Worm (Caenorhabditis elegans): ENCODE measurements around the gene pst-2.

pst-2 gene

ce11 chrIII:5721888-5722287, 41.7 kb downstream of the pst-2 start (continued):
- TF ChIP-seq unc-3 (GFP tag; conservative IDR thresholded peaks at IDR 0.05) (no peak), unc-3 (tag; optimal IDR thresholded peaks at IDR 0.05) (no peak), ceh-22 (tag; optimal IDR thresholded peaks at IDR 0.05) (no peak), hlh-30 (tag; optimal IDR thresholded peaks at IDR 0.05; ENCODE audit: insufficient read depth) (no peak), ztf-16 (tag; optimal IDR thresholded peaks at IDR 0.05) (no peak), hlh-15 (tag; optimal IDR thresholded peaks at IDR 0.05) (no peak), ceh-34 (tag; optimal IDR thresholded peaks at IDR 0.05) (no peak), ceh-48 (tag; optimal IDR thresholded peaks at IDR 0.05) (peak; percentile 47), ceh-31 (tag; optimal IDR thresholded peaks at IDR 0.05) (peak; percentile 60), madf-2 (tag; optimal IDR thresholded peaks at IDR 0.05) (no peak), fkh-6 (tag; optimal IDR thresholded peaks at IDR 0.05) (no peak), unc-55 (GFP tag; optimal IDR thresholded peaks at IDR 0.05) (no peak), unc-42 (tag; optimal IDR thresholded peaks at IDR 0.05) (peak; percentile 10), zip-5 (tag; optimal IDR thresholded peaks at IDR 0.05) (peak; percentile 1), K02D7.2 (tag; optimal IDR thresholded peaks at IDR 0.05) (no peak), ttx-3 (tag; optimal IDR thresholded peaks at IDR 0.05) (no peak), elt-4 (tag; optimal IDR thresholded peaks at IDR 0.05) (no peak), fkh-10 (GFP tag; optimal IDR thresholded peaks at IDR 0.05) (no peak), fax-1 (tag; optimal IDR thresholded peaks at IDR 0.05) (no peak), dmd-4 (tag; optimal IDR thresholded peaks at IDR 0.05; ENCODE audit: borderline replicate concordance) (no peak), ceh-19 (GFP tag; optimal IDR thresholded peaks at IDR 0.05) (no peak), pha-2 (tag; optimal IDR thresholded peaks at IDR 0.05) (peak; percentile 22), pqm-1 (tag; optimal IDR thresholded peaks at IDR 0.05) (peak; percentile 61)

ce11 chrIII:5722550-5722949, 42.3 kb downstream of the pst-2 start, which contains the start of gene wrm-1:
TSS of gene wrm-1 (plus strand) at chrIII:5722850.
- TF ChIP-seq pha-2 (tag; optimal IDR thresholded peaks at IDR 0.05), result no peak
- no peak for TF ChIP-seq pag-3 (tag; optimal IDR thresholded peaks at IDR 0.05; ENCODE audit: borderline replicate concordance)
- no peak for TF ChIP-seq sox-2 (GFP tag; IDR thresholded peaks at IDR 0.05)
- TF ChIP-seq ets-4 (tag; optimal IDR thresholded peaks at IDR 0.05), result no peak
- TF ChIP-seq rnt-1 (tag; optimal IDR thresholded peaks at IDR 0.05), result no peak
- no peak for TF ChIP-seq ceh-6 (GFP tag; optimal IDR thresholded peaks at IDR 0.05)
- TF ChIP-seq hlh-8 (tag; optimal IDR thresholded peaks at IDR 0.05), result no peak
- no peak for TF ChIP-seq nhr-232 (tag; optimal IDR thresholded peaks at IDR 0.05)
- no peak for TF ChIP-seq syd-9 (tag; optimal IDR thresholded peaks at IDR 0.05)
- TF ChIP-seq ceh-48 (tag; optimal IDR thresholded peaks at IDR 0.05), result no peak
- no peak for TF ChIP-seq ceh-24 (tag; optimal IDR thresholded peaks at IDR 0.05)
- TF ChIP-seq ceh-34 (tag; optimal IDR thresholded peaks at IDR 0.05), result no peak
- TF ChIP-seq pros-1 (tag; optimal IDR thresholded peaks at IDR 0.05), result no peak
- TF ChIP-seq unc-42 (tag; optimal IDR thresholded peaks at IDR 0.05), result no peak
- no peak for TF ChIP-seq ceh-30 (tag; optimal IDR thresholded peaks at IDR 0.05)
- no peak for TF ChIP-seq Y22D7AL.16 (tag; optimal IDR thresholded peaks at IDR 0.05)

ce11 chrIII:5727827-5728226, 47.6 kb downstream of the pst-2 start, which contains the start of gene egg-1:
TSS of gene egg-1 (plus strand) at chrIII:5728180.
- TF ChIP-seq zip-5 (tag; optimal IDR thresholded peaks at IDR 0.05) (no peak), ahr-1 (tag; optimal IDR thresholded peaks at IDR 0.05) (no peak), unc-42 (tag; optimal IDR thresholded peaks at IDR 0.05) (no peak), ceh-45 (GFP tag; IDR thresholded peaks at IDR 0.05) (no peak), ama-1 (optimal IDR thresholded peaks at IDR 0.05) (no peak), lin-11 (tag; optimal IDR thresholded peaks at IDR 0.05) (no peak)

ce11 chrIII:5729367-5729766, 49.1 kb downstream of the pst-2 start:
- TF ChIP-seq ceh-31 (tag; optimal IDR thresholded peaks at IDR 0.05) (no peak), pat-9 (tag; optimal IDR thresholded peaks at IDR 0.05) (no peak)
